Worm (Caenorhabditis elegans) whole organism, L1 larva: ENCODE measurements around the gene Y1A5A.1.

Experiments used
- C04F5.9 ChIP-seq: sonication (generic microtip); optimal IDR thresholded peaks from 2 replicates; lab custom pipeline; 2016; ENCODE audit warnings: missing genetic modification characterization, missing compliant biosample characterization
- F16B12.6 ChIP-seq: fragments of 150-350 bp; optimal IDR thresholded peaks from 2 replicates; lab custom pipeline; 2014; ENCODE audit warnings: missing biosample characterization, missing genetic modification characterization
- Y116A8C.19 ChIP-seq: sonication (generic microtip); optimal IDR thresholded peaks from 2 replicates; lab custom pipeline; 2016; ENCODE audit warnings: missing compliant biosample characterization, missing genetic modification characterization, borderline replicate concordance
- aha-1 ChIP-seq: fragments of 150-350 bp; optimal IDR thresholded peaks from 2 replicates; lab custom pipeline; 2014; ENCODE audit warnings: missing biosample characterization, missing genetic modification characterization
- alr-1 ChIP-seq: fragments of 200-800 bp; sonication (Bioruptor generic); optimal IDR thresholded peaks from 2 replicates; lab custom pipeline; 2018; ENCODE audit warnings: borderline replicate concordance, mild to moderate bottlenecking, missing genetic modification characterization, missing compliant biosample characterization
- ama-1 ChIP-seq: fragments of 150-350 bp; optimal IDR thresholded peaks from 2 replicates; lab custom pipeline; 2014
- blmp-1 ChIP-seq: fragments of 150-350 bp; optimal IDR thresholded peaks from 2 replicates; lab custom pipeline; 2014; ENCODE audit warnings: missing biosample characterization, missing genetic modification characterization
- ceh-63 ChIP-seq: fragments of 200-800 bp; sonication (Bioruptor generic); optimal IDR thresholded peaks from 2 replicates; lab custom pipeline; 2018; ENCODE audit warnings: mild to moderate bottlenecking, missing genetic modification characterization, missing compliant biosample characterization
- ceh-8 ChIP-seq: fragments of 200-800 bp; sonication (Bioruptor generic); optimal IDR thresholded peaks from 2 replicates; lab custom pipeline; 2018; ENCODE audit warnings: mild to moderate bottlenecking, missing genetic modification characterization, moderate library complexity, missing compliant biosample characterization
- ceh-82 ChIP-seq, 3 experiments: fragments of 150-350 bp in 1 of 3; sonication (generic microtip) in 2 of 3; optimal IDR thresholded peaks; 2 replicates each; lab custom pipeline; 2014 to 2017; ENCODE audit warnings: missing biosample characterization in 3 of 3, missing genetic modification characterization in 3 of 3
- ceh-88 ChIP-seq: fragments of 200-800 bp; sonication (Bioruptor generic); IDR thresholded peaks from 2 replicates; pipeline ENCODE4 v1.3.6; 2022; ENCODE audit warnings: missing genetic modification characterization, missing compliant biosample characterization
- ceh-90 ChIP-seq: sonication (generic microtip); optimal IDR thresholded peaks from 2 replicates; lab custom pipeline; 2016; ENCODE audit warnings: missing genetic modification characterization, missing compliant biosample characterization
- ces-1 ChIP-seq: fragments of 150-350 bp; optimal IDR thresholded peaks from 2 replicates; lab custom pipeline; 2014; ENCODE audit warnings: missing biosample characterization, missing genetic modification reagents, missing genetic modification characterization
- dsc-1 ChIP-seq: sonication (generic microtip); optimal IDR thresholded peaks from 2 replicates; lab custom pipeline; 2016; ENCODE audit warnings: mild to moderate bottlenecking, missing genetic modification characterization, missing compliant biosample characterization
- egl-13 ChIP-seq: sonication (generic microtip); optimal IDR thresholded peaks from 2 replicates; lab custom pipeline; 2016; ENCODE audit warnings: missing genotype, missing genetic modification reagents, missing genetic modification characterization, missing compliant biosample characterization
- egl-27 ChIP-seq, 2 experiments: fragments of 150-350 bp in 1 of 2; sonication (generic microtip); optimal IDR thresholded peaks; 3 replicates each; lab custom pipeline; 2017 to 2018; ENCODE audit warnings: missing biosample characterization in 2 of 2, missing genetic modification characterization in 2 of 2, missing genetic modification reagents in 2 of 2
- elt-3 ChIP-seq, 6 experiments: fragments of 150-350 bp in 1 of 6; sonication (generic microtip); optimal IDR thresholded peaks; 2 replicates each; lab custom pipeline; 2017 to 2018; ENCODE audit warnings: missing biosample characterization in 6 of 6, missing genetic modification characterization in 6 of 6, inconsistent platforms in 1 of 6
- ets-5 ChIP-seq: fragments of 200-800 bp; sonication (Bioruptor generic); IDR thresholded peaks from 2 replicates; pipeline ENCODE4 v1.3.6; 2022; ENCODE audit warnings: missing genetic modification characterization, missing compliant biosample characterization
- fkh-4 ChIP-seq: sonication (generic microtip); optimal IDR thresholded peaks from 2 replicates; lab custom pipeline; 2016; ENCODE audit warnings: missing compliant biosample characterization, missing genetic modification characterization, borderline replicate concordance
- fkh-8 ChIP-seq: sonication (generic microtip); optimal IDR thresholded peaks from 2 replicates; lab custom pipeline; 2016; ENCODE audit warnings: mild to moderate bottlenecking, missing genetic modification characterization, missing compliant biosample characterization
- grh-1 ChIP-seq: fragments of 200-800 bp; sonication (Bioruptor generic); IDR thresholded peaks from 2 replicates; pipeline ENCODE4 v1.3.6; 2022; ENCODE audit warnings: missing genetic modification reagents, missing genetic modification characterization, missing compliant biosample characterization
- hpl-2 ChIP-seq: fragments of 150-350 bp; optimal IDR thresholded peaks from 2 replicates; lab custom pipeline; 2014; ENCODE audit warnings: missing biosample characterization, missing genetic modification reagents, missing genetic modification characterization
- lin-13 ChIP-seq: fragments of 150-350 bp; optimal IDR thresholded peaks from 2 replicates; lab custom pipeline; 2014; ENCODE audit warnings: missing biosample characterization, missing genetic modification reagents, missing genetic modification characterization
- lin-14 ChIP-seq: fragments of 200-800 bp; sonication (Bioruptor generic); optimal IDR thresholded peaks from 2 replicates; lab custom pipeline; 2018; ENCODE audit warnings: mild to moderate bottlenecking, missing genetic modification characterization, moderate library complexity, missing compliant biosample characterization
- lin-15B ChIP-seq: fragments of 150-350 bp; sonication (generic microtip); optimal IDR thresholded peaks from 3 replicates; lab custom pipeline; 2014; ENCODE audit warnings: missing biosample characterization, missing genetic modification characterization
- lin-35 ChIP-seq, 2 experiments: fragments of 150-350 bp; optimal IDR thresholded peaks; 2 replicates each; lab custom pipeline; 2014; ENCODE audit warnings: missing biosample characterization in 2 of 2, missing genetic modification characterization in 2 of 2, missing genetic modification reagents in 2 of 2
- lin-39 ChIP-seq: fragments of 150-350 bp; optimal IDR thresholded peaks from 2 replicates; lab custom pipeline; 2014; ENCODE audit warnings: missing biosample characterization, missing genetic modification reagents, missing genetic modification characterization
- mef-2 ChIP-seq: fragments of 150-350 bp; optimal IDR thresholded peaks from 2 replicates; lab custom pipeline; 2014; ENCODE audit warnings: missing biosample characterization, missing genetic modification characterization
- mep-1 ChIP-seq: fragments of 150-350 bp; optimal IDR thresholded peaks from 2 replicates; lab custom pipeline; 2014; ENCODE audit warnings: missing biosample characterization, missing genetic modification characterization
- nhr-11 ChIP-seq: fragments of 150-350 bp; optimal IDR thresholded peaks from 2 replicates; lab custom pipeline; 2014; ENCODE audit warnings: missing biosample characterization, missing genetic modification characterization
- nhr-19 ChIP-seq: fragments of 200-800 bp; sonication (Bioruptor generic); conservative IDR thresholded peaks from 2 replicates; pipeline ENCODE4 v1.3.6; 2022; ENCODE audit warnings: missing genetic modification characterization, missing compliant biosample characterization
- nhr-20 ChIP-seq: sonication (generic microtip); optimal IDR thresholded peaks from 2 replicates; lab custom pipeline; 2016; ENCODE audit warnings: mild to moderate bottlenecking, missing genetic modification characterization, missing compliant biosample characterization
- nhr-237 ChIP-seq: fragments of 150-350 bp; optimal IDR thresholded peaks from 2 replicates; lab custom pipeline; 2014; ENCODE audit warnings: missing biosample characterization, missing genetic modification characterization
- nhr-47 ChIP-seq: sonication (generic microtip); optimal IDR thresholded peaks from 2 replicates; lab custom pipeline; 2016; ENCODE audit warnings: mild to moderate bottlenecking, missing genetic modification characterization, moderate library complexity, missing compliant biosample characterization
- nhr-77 ChIP-seq: fragments of 150-350 bp; optimal IDR thresholded peaks from 2 replicates; lab custom pipeline; 2014; ENCODE audit warnings: missing biosample characterization, missing genetic modification characterization
- nhr-85 ChIP-seq: sonication (generic microtip); peaks from one replicate; lab custom pipeline; 2016; ENCODE audit warnings: missing genetic modification characterization, inconsistent platforms, missing compliant biosample characterization
- nhr-90 ChIP-seq: sonication (generic microtip); optimal IDR thresholded peaks from 2 replicates; lab custom pipeline; 2016; ENCODE audit warnings: mild to moderate bottlenecking, missing genetic modification characterization, missing compliant biosample characterization; ENCODE audit not compliant: poor library complexity
- pax-3 ChIP-seq: fragments of 200-800 bp; sonication (Bioruptor generic); optimal IDR thresholded peaks from 2 replicates; lab custom pipeline; 2018; ENCODE audit warnings: mild to moderate bottlenecking, missing genetic modification characterization, moderate library complexity, missing compliant biosample characterization
- rnt-1 ChIP-seq: sonication (generic microtip); optimal IDR thresholded peaks from 2 replicates; lab custom pipeline; 2016; ENCODE audit warnings: mild to moderate bottlenecking, missing genetic modification characterization, moderate library complexity, missing compliant biosample characterization
- skn-1 ChIP-seq: fragments of 150-350 bp; optimal IDR thresholded peaks from 2 replicates; lab custom pipeline; 2014; ENCODE audit warnings: missing biosample characterization, missing genetic modification characterization
- snpc-4 ChIP-seq: fragments of 150-350 bp; optimal IDR thresholded peaks from 2 replicates; lab custom pipeline; 2014; ENCODE audit warnings: missing biosample characterization, missing genetic modification characterization
- snu-23 ChIP-seq: sonication (generic microtip); optimal IDR thresholded peaks from 2 replicates; lab custom pipeline; 2016; ENCODE audit warnings: missing genetic modification characterization, missing compliant biosample characterization
- sox-4 ChIP-seq: sonication (generic microtip); optimal IDR thresholded peaks from 2 replicates; lab custom pipeline; 2016; ENCODE audit warnings: missing genetic modification characterization, missing compliant biosample characterization
- sptf-1 ChIP-seq: fragments of 150-350 bp; optimal IDR thresholded peaks from 2 replicates; lab custom pipeline; 2014; ENCODE audit warnings: missing biosample characterization, missing genetic modification characterization
- sup-37 ChIP-seq: fragments of 200-800 bp; sonication (Bioruptor generic); optimal IDR thresholded peaks from 2 replicates; lab custom pipeline; 2018; ENCODE audit warnings: mild to moderate bottlenecking, missing genetic modification characterization, missing compliant biosample characterization
- tlp-1 ChIP-seq: fragments of 150-350 bp; optimal IDR thresholded peaks from 2 replicates; lab custom pipeline; 2014; ENCODE audit warnings: missing biosample characterization, missing genetic modification characterization
- unc-130 ChIP-seq: fragments of 150-350 bp; optimal IDR thresholded peaks from 2 replicates; lab custom pipeline; 2017; ENCODE audit warnings: missing biosample characterization, missing genetic modification characterization, inconsistent platforms
- unc-62 ChIP-seq: fragments of 150-350 bp; optimal IDR thresholded peaks from 2 replicates; lab custom pipeline; 2014; ENCODE audit warnings: missing biosample characterization, missing genetic modification reagents, missing genetic modification characterization
- unc-98 ChIP-seq: fragments of 200-800 bp; sonication (Bioruptor generic); IDR thresholded peaks from 2 replicates; pipeline ENCODE4 v1.3.6; 2022; ENCODE audit warnings: missing genetic modification characterization, missing compliant biosample characterization
- vab-15 ChIP-seq: sonication (generic microtip); optimal IDR thresholded peaks from 2 replicates; lab custom pipeline; 2017; ENCODE audit warnings: missing genotype, mild to moderate bottlenecking, missing genetic modification characterization, missing compliant biosample characterization
- xbp-1 ChIP-seq: sonication (generic microtip); optimal IDR thresholded peaks from 2 replicates; lab custom pipeline; 2016; ENCODE audit warnings: missing genetic modification characterization, missing compliant biosample characterization
- zag-1 ChIP-seq: fragments of 150-350 bp; optimal IDR thresholded peaks from 2 replicates; lab custom pipeline; 2014; ENCODE audit warnings: missing biosample characterization, missing genetic modification characterization
- zip-4 ChIP-seq: fragments of 200-800 bp; sonication (Bioruptor generic); optimal IDR thresholded peaks from 2 replicates; lab custom pipeline; 2018; ENCODE audit warnings: mild to moderate bottlenecking, missing genetic modification characterization, moderate library complexity, missing compliant biosample characterization
- ztf-4 ChIP-seq: fragments of 150-350 bp; optimal IDR thresholded peaks from 2 replicates; lab custom pipeline; 2014; ENCODE audit warnings: missing biosample characterization, missing genetic modification characterization

The Y1A5A.1 gene

DNA sequence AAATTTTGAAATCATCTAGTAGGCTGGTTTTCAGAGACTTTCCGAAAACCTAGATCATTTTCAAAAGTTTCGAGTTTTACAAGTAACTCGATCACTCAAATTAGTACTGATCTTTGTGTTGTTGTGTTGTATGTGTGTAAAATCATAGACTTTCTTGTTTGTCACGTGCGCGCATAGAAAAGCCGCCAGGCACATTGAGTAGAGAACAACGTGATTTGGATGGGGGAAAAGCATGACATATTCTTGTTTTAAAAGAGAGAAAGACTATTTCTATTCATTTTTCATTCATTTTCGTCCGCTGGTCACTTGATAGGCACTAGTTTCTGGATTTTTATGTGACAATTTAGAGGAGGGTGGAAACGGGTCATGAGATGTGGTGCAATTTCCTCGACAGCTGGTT lies 32.2 kb downstream of the Y1A5A.1 start (continued):
- TF ChIP-seq ceh-63 (GFP tag; lab: Kevin White, UChicago): no peak
- TF ChIP-seq sox-4: no peak
- no peak for TF ChIP-seq nhr-237 (tag; lab: Kevin White, UChicago)
- TF ChIP-seq mef-2 (tag; lab: Kevin White, UChicago): no peak
- TF ChIP-seq rnt-1 (tag; lab: Kevin White, UChicago): peak; percentile 34
- TF ChIP-seq sptf-1: no peak
- TF ChIP-seq pax-3 (tag; lab: Kevin White, UChicago): peak; percentile 57
- TF ChIP-seq ces-1 (GFP tag; lab: Kevin White, UChicago): no peak
- no peak for TF ChIP-seq ets-5 (GFP tag; lab: Robert Waterston, UW)
- TF ChIP-seq vab-15 (tag; lab: Kevin White, UChicago): peak; percentile 29
- peak; percentile 46 for TF ChIP-seq dsc-1 (tag; lab: Kevin White, UChicago)
- TF ChIP-seq mep-1 (tag; lab: Kevin White, UChicago): peak; percentile 52
- TF ChIP-seq snpc-4: no peak
- peak; percentile 37 for TF ChIP-seq ceh-8
- peak; percentile 49; the same call in 1 of the 2 replicates for TF ChIP-seq nhr-19 (GFP tag; lab: Robert Waterston, UW)
- peak; percentile 70 for TF ChIP-seq ztf-4 (tag; lab: Kevin White, UChicago)
- TF ChIP-seq egl-27 (tag; optimal IDR thresholded peaks at IDR 0.05; lab: Kevin White, UChicago): no peak
- no peak for TF ChIP-seq tlp-1
- TF ChIP-seq skn-1 (tag; lab: Kevin White, UChicago): no peak
- peak; percentile 19 for TF ChIP-seq lin-13 (GFP tag; lab: Kevin White, UChicago)
- TF ChIP-seq ceh-90 (tag; lab: Kevin White, UChicago): no peak
- TF ChIP-seq unc-98: no peak
- no peak for TF ChIP-seq zag-1 (tag; lab: Kevin White, UChicago)
- TF ChIP-seq blmp-1 (tag; lab: Kevin White, UChicago): peak; percentile 11
- no peak for TF ChIP-seq unc-62 (GFP tag; lab: Kevin White, UChicago)
- peak; percentile 54 for TF ChIP-seq snu-23
- TF ChIP-seq nhr-85 (tag; lab: Kevin White, UChicago): no peak
- TF ChIP-seq lin-39 (tag; lab: Kevin White, UChicago): no peak
- peak; percentile 54 for TF ChIP-seq unc-130
- TF ChIP-seq sup-37 (GFP tag; lab: Kevin White, UChicago): no peak
- peak; percentile 9 for TF ChIP-seq xbp-1 (tag; lab: Kevin White, UChicago)
- peak; percentile 90 for TF ChIP-seq lin-14
- TF ChIP-seq fkh-8: peak; percentile 67
- no peak for TF ChIP-seq hpl-2 (GFP tag; lab: Kevin White, UChicago)
- no peak for TF ChIP-seq Y116A8C.19 (tag; lab: Kevin White, UChicago)
- no peak for TF ChIP-seq elt-3 (tag; optimal IDR thresholded peaks at IDR 0.05; lab: Kevin White, UChicago)
- no peak for TF ChIP-seq fkh-4
- TF ChIP-seq grh-1 (GFP tag; lab: Robert Waterston, UW): no peak
- no peak for TF ChIP-seq zip-4 (GFP tag; lab: Kevin White, UChicago)
- TF ChIP-seq ama-1 (lab: Kevin White, UChicago): peak; percentile 59
- no peak for TF ChIP-seq nhr-77 (tag; lab: Kevin White, UChicago)
- TF ChIP-seq egl-13 (tag; lab: Kevin White, UChicago): no peak
- no peak for TF ChIP-seq aha-1
- no peak for TF ChIP-seq F16B12.6
- TF ChIP-seq nhr-47 (tag; lab: Kevin White, UChicago): peak; percentile 42
- no peak for TF ChIP-seq alr-1
- no peak for TF ChIP-seq C04F5.9 (tag; lab: Kevin White, UChicago)
- no peak for TF ChIP-seq nhr-90 (tag; lab: Kevin White, UChicago)
- peak in 1 of 3 experiments; percentile 8 for TF ChIP-seq ceh-82 (tag; optimal IDR thresholded peaks at IDR 0.05; lab: Kevin White, UChicago)
- TF ChIP-seq ceh-88 (GFP tag; lab: Robert Waterston, UW): no peak
- peak; percentile 62 for TF ChIP-seq nhr-20 (tag; lab: Kevin White, UChicago)
- no peak for TF ChIP-seq lin-15B (tag; lab: Kevin White, UChicago)
- no peak for TF ChIP-seq nhr-11 (tag; lab: Kevin White, UChicago)
- peak; percentile 20 to 70 for TF ChIP-seq lin-35 (GFP tag; optimal IDR thresholded peaks at IDR 0.05; lab: Kevin White, UChicago)
